Worm (Caenorhabditis elegans) whole organism, early embryonic: ENCODE data around the gene T05G5.5.

Source experiments
- B0310.2 ChIP-seq: sonication (generic microtip); optimal IDR thresholded peaks from 2 replicates; lab custom pipeline; 2016; ENCODE audit warnings: mild to moderate bottlenecking, missing genetic modification characterization, missing compliant biosample characterization
- F13C5.2 ChIP-seq: sonication (generic microtip); optimal IDR thresholded peaks from 2 replicates; lab custom pipeline; 2017; ENCODE audit warnings: mild to moderate bottlenecking, missing genetic modification characterization, inconsistent platforms, missing compliant biosample characterization
- aly-1 ChIP-seq: sonication (generic microtip); optimal IDR thresholded peaks from 2 replicates; lab custom pipeline; 2016; ENCODE audit warnings: missing genetic modification characterization, missing compliant biosample characterization
- ama-1 ChIP-seq: fragments of 150-350 bp; optimal IDR thresholded peaks from 2 replicates; lab custom pipeline; 2014
- ceh-13 ChIP-seq: fragments of 200-800 bp; sonication (Bioruptor generic); optimal IDR thresholded peaks from 2 replicates; lab custom pipeline; 2018; ENCODE audit warnings: mild to moderate bottlenecking, missing genetic modification characterization, missing compliant biosample characterization
- ceh-36 ChIP-seq: sonication (generic microtip); optimal IDR thresholded peaks from 2 replicates; lab custom pipeline; 2016; ENCODE audit warnings: missing genetic modification characterization, inconsistent platforms, missing compliant biosample characterization
- ets-7 ChIP-seq: sonication (generic microtip); optimal IDR thresholded peaks from 2 replicates; lab custom pipeline; 2016; ENCODE audit warnings: missing genotype, missing genetic modification characterization, missing compliant biosample characterization
- flt-1 ChIP-seq: fragments of 200-800 bp; sonication (Bioruptor generic); IDR thresholded peaks from 2 replicates; pipeline ENCODE4 v1.3.6; 2022; ENCODE audit warnings: missing genetic modification characterization, missing compliant biosample characterization
- hmbx-1 ChIP-seq: sonication (generic microtip); optimal IDR thresholded peaks from 2 replicates; lab custom pipeline; 2016; ENCODE audit warnings: mild to moderate bottlenecking, missing genetic modification characterization, missing compliant biosample characterization
- hmg-4 ChIP-seq: fragments of 200-800 bp; sonication (Bioruptor generic); optimal IDR thresholded peaks from 2 replicates; lab custom pipeline; 2018; ENCODE audit warnings: mild to moderate bottlenecking, missing genetic modification characterization, missing compliant biosample characterization
- hnd-1 ChIP-seq: sonication (generic microtip); optimal IDR thresholded peaks from 2 replicates; lab custom pipeline; 2016; ENCODE audit warnings: missing genetic modification characterization, missing compliant biosample characterization
- pes-1 ChIP-seq: fragments of 200-800 bp; sonication (Bioruptor generic); IDR thresholded peaks from 2 replicates; pipeline ENCODE4 v1.3.6; 2022; ENCODE audit warnings: missing genetic modification reagents, missing genetic modification characterization, missing compliant biosample characterization
- scrt-1 ChIP-seq: fragments of 200-800 bp; sonication (Bioruptor generic); IDR thresholded peaks from 2 replicates; pipeline ENCODE4 v1.3.6; 2022; ENCODE audit warnings: missing genetic modification characterization, missing compliant biosample characterization
- sea-1 ChIP-seq: fragments of 200-800 bp; sonication (Bioruptor generic); conservative IDR thresholded peaks from 2 replicates; pipeline ENCODE4 v1.3.6; 2022; ENCODE audit warnings: missing genetic modification characterization, missing compliant biosample characterization
- tbx-11 ChIP-seq: fragments of 200-800 bp; sonication (Bioruptor generic); IDR thresholded peaks from 2 replicates; pipeline ENCODE4 v1.3.6; 2022; ENCODE audit warnings: missing genetic modification characterization, missing compliant biosample characterization
- tbx-37 ChIP-seq: fragments of 200-800 bp; sonication (Bioruptor generic); conservative IDR thresholded peaks from 2 replicates; pipeline ENCODE4 v1.3.6; 2022; ENCODE audit warnings: missing genetic modification reagents, missing genetic modification characterization, missing compliant biosample characterization
- tra-4 ChIP-seq: sonication (generic microtip); optimal IDR thresholded peaks from 2 replicates; lab custom pipeline; 2017; ENCODE audit warnings: missing genetic modification characterization, missing compliant biosample characterization

T05G5.5 gene

ce11 chrIII:9713862-9714261 lies 37.4 kb downstream of the T05G5.5 start, which contains the start of gene ncx-6:
ncx-6 (minus strand) TSS chrIII:9713949.
- no peak for TF ChIP-seq B0310.2 (tag; lab: Kevin White, UChicago)
- no peak for TF ChIP-seq ceh-36
- TF ChIP-seq tra-4 (tag; lab: Kevin White, UChicago) = no peak
- TF ChIP-seq F13C5.2 (tag; lab: Kevin White, UChicago) = no peak
- TF ChIP-seq ceh-13 (GFP tag; lab: Kevin White, UChicago) = no peak
- no peak for TF ChIP-seq aly-1
- TF ChIP-seq sea-1 = no peak
- TF ChIP-seq ama-1 = no peak
- no peak for TF ChIP-seq hmbx-1 (tag; lab: Kevin White, UChicago)
- TF ChIP-seq hmg-4 (GFP tag; lab: Kevin White, UChicago) = no peak
- no peak for TF ChIP-seq hnd-1 (tag; lab: Kevin White, UChicago)
- TF ChIP-seq tbx-37 (GFP tag; lab: Robert Waterston, UW) = no peak

- TF ChIP-seq hnd-1 (tag; lab: Kevin White, UChicago) (no peak), ceh-36 (no peak), flt-1 (GFP tag; lab: Robert Waterston, UW) (no peak), tbx-11 (GFP tag; lab: Robert Waterston, UW) (no peak), hmg-4 (GFP tag; lab: Kevin White, UChicago) (no peak), hmbx-1 (tag; lab: Kevin White, UChicago) (no peak), ceh-13 (GFP tag; lab: Kevin White, UChicago) (no peak), F13C5.2 (tag; lab: Kevin White, UChicago) (no peak), aly-1 (no peak), tbx-37 (GFP tag; lab: Robert Waterston, UW) (no peak), sea-1 (no peak), ets-7 (tag; lab: Kevin White, UChicago) (no peak), scrt-1 (GFP tag; lab: Robert Waterston, UW) (no peak), ama-1 (no peak), pes-1 (GFP tag; lab: Robert Waterston, UW) (no peak), tra-4 (tag; lab: Kevin White, UChicago) (no peak), B0310.2 (tag; lab: Kevin White, UChicago) (no peak)
Observed at ce11 chrIII:9713182-9713581, 38.0 kb downstream of the T05G5.5 start.

- TF ChIP-seq tra-4 (tag; lab: Kevin White, UChicago) = no peak
Observed at ce11 chrIII:9711163-9711562, 40.1 kb downstream of the T05G5.5 start.

ce11 chrIII:9705157-9705905 lies 45.9 kb downstream of the T05G5.5 start:
- peak; percentile 60 for TF ChIP-seq hmg-4 (GFP tag; lab: Kevin White, UChicago)
- TF ChIP-seq pes-1 (GFP tag; lab: Robert Waterston, UW) = 0 out of 2 replicates have a peak, but pooled peaks have one; percentile 39
- peak; percentile 20 for TF ChIP-seq F13C5.2 (tag; lab: Kevin White, UChicago)
- no peak for TF ChIP-seq scrt-1 (GFP tag; lab: Robert Waterston, UW)
- TF ChIP-seq tbx-37 (GFP tag; lab: Robert Waterston, UW) = 0 out of 2 replicates have a peak, but pooled peaks have one; percentile 25

ce11 chrIII:9704606-9704938 lies 46.7 kb downstream of the T05G5.5 start:
- no peak for TF ChIP-seq sea-1
- no peak for TF ChIP-seq hmg-4 (GFP tag; lab: Kevin White, UChicago)
- no peak for TF ChIP-seq ceh-36
- TF ChIP-seq tra-4 (tag; lab: Kevin White, UChicago) = no peak
- TF ChIP-seq hmbx-1 (tag; lab: Kevin White, UChicago) = no peak
- TF ChIP-seq ets-7 (tag; lab: Kevin White, UChicago) = no peak
- TF ChIP-seq pes-1 (GFP tag; lab: Robert Waterston, UW) = no peak
- no peak for TF ChIP-seq scrt-1 (GFP tag; lab: Robert Waterston, UW)

ce11 chrIII:9703747-9704605 lies 47.3 kb downstream of the T05G5.5 start:
- TF ChIP-seq ceh-13 (GFP tag; lab: Kevin White, UChicago) (no peak), ceh-36 (peak; percentile 32), scrt-1 (GFP tag; lab: Robert Waterston, UW) (0 out of 2 replicates have a peak, but pooled peaks have one; percentile 68), tbx-11 (GFP tag; lab: Robert Waterston, UW) (peak; percentile 34; the same call in 1 of the 2 replicates)

ce11 chrIII:9702665-9703252 lies 48.5 kb downstream of the T05G5.5 start:
- TF ChIP-seq ama-1 (peak; percentile 58), tbx-11 (GFP tag; lab: Robert Waterston, UW) (no peak)

ce11 chrIII:9701798-9702197 lies 49.4 kb downstream of the T05G5.5 start:
- TF ChIP-seq ets-7 (tag; lab: Kevin White, UChicago) (no peak), flt-1 (GFP tag; lab: Robert Waterston, UW) (no peak), hmg-4 (GFP tag; lab: Kevin White, UChicago) (no peak), ceh-36 (no peak), tra-4 (tag; lab: Kevin White, UChicago) (no peak), hmbx-1 (tag; lab: Kevin White, UChicago) (no peak), ama-1 (no peak), tbx-37 (GFP tag; lab: Robert Waterston, UW) (no peak), sea-1 (no peak), aly-1 (no peak), pes-1 (GFP tag; lab: Robert Waterston, UW) (no peak), F13C5.2 (tag; lab: Kevin White, UChicago) (no peak), B0310.2 (tag; lab: Kevin White, UChicago) (no peak), ceh-13 (GFP tag; lab: Kevin White, UChicago) (no peak)
